Worm (Caenorhabditis elegans) whole organism, midembryonic: ENCODE results near the gene sax-1.

ENCODE experiments used
- T22C8.4 ChIP-seq: fragments of 200-800 bp; sonication (Bioruptor generic); IDR thresholded peaks from 2 replicates; pipeline ENCODE4 v1.3.6; 2022; ENCODE audit warnings: missing genetic modification characterization, missing compliant biosample characterization
- flt-1 ChIP-seq: fragments of 200-800 bp; sonication (Bioruptor generic); IDR thresholded peaks from 2 replicates; pipeline ENCODE4 v1.3.6; 2022; ENCODE audit warnings: missing genetic modification characterization, missing compliant biosample characterization
- klf-2 ChIP-seq: fragments of 200-800 bp; sonication (Bioruptor generic); conservative IDR thresholded peaks from 2 replicates; pipeline ENCODE4 v1.3.6; 2022; ENCODE audit warnings: missing genetic modification reagents, missing genetic modification characterization, missing compliant biosample characterization
- med-1 ChIP-seq: sonication (generic microtip); optimal IDR thresholded peaks from 2 replicates; lab custom pipeline; 2017; ENCODE audit warnings: missing genetic modification characterization, mild to moderate bottlenecking, missing compliant biosample characterization, antibody characterized with exemption, missing genetic modification reagents; ENCODE audit not compliant: insufficient read depth
- ref-1 ChIP-seq: fragments of 200-800 bp; sonication (Bioruptor generic); conservative IDR thresholded peaks from 2 replicates; pipeline ENCODE4 v1.3.6; 2022; ENCODE audit warnings: missing genetic modification reagents, missing genetic modification characterization, missing compliant biosample characterization
- tab-1 ChIP-seq: fragments of 200-800 bp; sonication (Bioruptor generic); IDR thresholded peaks from 2 replicates; pipeline ENCODE4 v1.3.6; 2022; ENCODE audit warnings: missing genetic modification characterization, missing compliant biosample characterization
- ztf-23 ChIP-seq: fragments of 200-800 bp; sonication (Bioruptor generic); IDR thresholded peaks from 2 replicates; pipeline ENCODE4 v1.3.6; 2022; ENCODE audit warnings: missing genetic modification reagents, missing genetic modification characterization, missing compliant biosample characterization
- ztf-29 ChIP-seq: fragments of 200-800 bp; sonication (Bioruptor generic); IDR thresholded peaks from 2 replicates; pipeline ENCODE4 v1.3.6; 2022; ENCODE audit warnings: missing genetic modification reagents, missing genetic modification characterization, missing compliant biosample characterization

DNA sequence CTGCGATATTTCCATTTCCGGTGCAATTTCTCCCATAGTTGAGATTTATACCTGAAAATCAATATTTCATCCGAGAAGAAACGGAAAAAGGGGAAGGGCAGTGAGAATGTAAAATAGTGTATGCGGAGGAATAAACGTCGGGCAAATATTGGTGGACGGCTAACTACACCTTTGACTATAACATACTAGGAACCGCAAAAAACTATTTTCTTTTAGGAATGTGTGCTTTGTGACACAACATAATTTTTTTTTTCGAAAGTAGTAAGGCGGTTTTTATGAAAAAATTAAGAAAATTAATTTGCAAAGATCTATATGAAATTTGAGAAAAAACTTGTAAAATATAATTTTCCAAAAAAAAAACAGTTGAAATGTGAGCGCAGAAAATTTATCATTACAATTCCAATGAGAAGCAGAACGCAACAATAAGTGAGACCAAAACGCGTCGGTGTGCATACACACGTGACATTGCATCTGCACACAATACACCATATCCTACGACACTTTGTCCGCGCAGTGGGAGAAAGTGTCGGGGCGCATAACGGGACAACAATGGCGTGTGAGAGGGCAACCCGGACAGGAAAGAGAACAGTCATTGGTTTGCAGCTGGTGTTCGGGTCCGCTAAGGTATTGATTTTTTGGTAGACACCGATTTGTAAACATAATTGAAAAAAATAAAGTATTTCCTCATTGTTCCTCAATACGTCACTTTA, at the start of gene sax-1, which contains the start of gene R11G1.2:
- TF ChIP-seq klf-2 (GFP tag; lab: Robert Waterston, UW) (no peak), flt-1 (GFP tag; lab: Robert Waterston, UW) (no peak), T22C8.4 (peak; percentile 38; the same call in 1 of the 2 replicates), ztf-29 (GFP tag; lab: Robert Waterston, UW) (no peak), ztf-23 (no peak), ref-1 (GFP tag; lab: Robert Waterston, UW) (no peak), tab-1 (no peak), med-1 (GFP tag; lab: Kevin White, UChicago) (no peak)
